Fruit fly (Drosophila melanogaster) Kc167 (cell line): Measurements from ENCODE around the gene CG31321.

Source experiments
- h ChIP-seq: fragments of >200 bp; optimal IDR thresholded peaks from 3 replicates; lab custom pipeline; 2018; ENCODE audit warnings: missing external identifiers
- insv ChIP-seq: fragments of >200 bp; optimal IDR thresholded peaks from 3 replicates; lab custom pipeline; 2018; ENCODE audit warnings: missing external identifiers

DNA sequence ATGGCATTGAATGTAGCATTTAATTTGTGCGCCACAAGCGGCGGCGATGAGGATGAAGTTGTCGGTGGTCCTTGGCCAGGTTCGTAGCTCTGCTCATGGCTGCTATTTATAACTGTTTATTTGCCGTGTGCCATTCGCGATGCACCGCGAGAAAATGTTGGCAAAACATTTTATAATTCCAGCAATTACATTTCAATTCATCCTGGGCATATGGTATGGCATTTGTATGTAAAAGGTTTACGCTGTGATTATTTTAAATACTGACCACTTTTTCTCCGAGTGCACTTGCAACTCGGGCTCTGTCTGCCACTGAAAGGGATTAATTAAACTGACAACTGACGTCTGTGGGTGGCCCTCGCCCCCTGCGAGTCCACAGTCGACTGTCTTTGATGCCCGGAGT, 46.5 kb downstream of the CG31321 start:
- TF ChIP-seq h (lab: Kevin White, UChicago) = no peak
- no peak for TF ChIP-seq insv (lab: Kevin White, UChicago)
